Fruit fly (Drosophila melanogaster): ENCODE data around the gene CG15362.

The CG15362 gene

dm6 chr2L:2031522-2031921, 50.5 kb downstream of the CG15362 start:
- TF ChIP-seq EcR (GFP tag; optimal IDR thresholded peaks at IDR 0.05): no peak
- no peak for TF ChIP-seq usp (GFP tag; optimal IDR thresholded peaks at IDR 0.05)
- TF ChIP-seq CG8478 (optimal IDR thresholded peaks at IDR 0.05): no peak
- no peak for TF ChIP-seq Dll (optimal IDR thresholded peaks at IDR 0.05)
- no peak for TF ChIP-seq pan (optimal IDR thresholded peaks at IDR 0.05)
- no peak for TF ChIP-seq psq (optimal IDR thresholded peaks at IDR 0.05)
